Fruit fly (Drosophila melanogaster) whole organism: ENCODE measurements around the gene LSm7.

Experiments used
- CG8478 ChIP-seq: fragments of >200 bp; optimal IDR thresholded peaks from 2 replicates; lab custom pipeline; 2018; ENCODE audit warnings: inconsistent platforms
- Dll ChIP-seq: fragments of >200 bp; optimal IDR thresholded peaks from 2 replicates; lab custom pipeline; 2017
- pan ChIP-seq: fragments of >200 bp; optimal IDR thresholded peaks from 2 replicates; lab custom pipeline; 2017
- psq ChIP-seq: fragments of >200 bp; optimal IDR thresholded peaks from 2 replicates; lab custom pipeline; 2017

DNA sequence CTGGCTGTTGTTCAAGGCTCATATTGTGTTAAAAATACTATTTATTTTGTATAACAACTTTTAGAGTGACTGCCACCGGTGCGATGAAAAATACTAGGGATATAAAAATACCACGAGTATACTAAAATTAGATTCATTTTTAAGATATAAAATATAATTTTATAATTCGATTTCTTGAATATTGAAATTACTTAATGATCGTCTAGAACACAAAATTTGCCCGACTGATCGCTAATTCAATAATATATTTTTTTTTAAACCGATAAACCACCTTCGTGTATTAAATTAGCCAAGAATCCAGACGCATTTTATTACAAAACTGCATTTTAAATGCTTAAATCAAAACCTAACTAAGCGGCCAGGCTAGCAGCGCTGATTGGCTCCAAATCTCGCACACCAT lies 12.0 kb downstream of the LSm7 start, which contains the start of gene CG17996:
- TF ChIP-seq Dll (lab: Kevin White, UChicago) (no peak), psq (lab: Kevin White, UChicago) (no peak), CG8478 (lab: Kevin White, UChicago) (no peak), pan (lab: Kevin White, UChicago) (no peak)
